Fruit fly (Drosophila melanogaster) whole organism, embryonic: ENCODE measurements around the gene CG42823.

Source experiments
- Atf-2 ChIP-seq: fragments of 200-800 bp; sonication (Bioruptor generic); optimal IDR thresholded peaks from 2 replicates; lab custom pipeline; 2016; ENCODE audit warnings: missing biosample characterization, missing genetic modification characterization
- Atf3 ChIP-seq: fragments of 200-800 bp; sonication (Bioruptor generic); optimal IDR thresholded peaks from 3 replicates; lab custom pipeline; 2016; ENCODE audit warnings: missing biosample characterization, missing genetic modification characterization
- CG11247 ChIP-seq: fragments of 200-800 bp; sonication (Bioruptor generic); IDR thresholded peaks from 2 replicates; pipeline ENCODE4 v1.3.6; 2022; ENCODE audit warnings: missing biosample characterization, missing genetic modification characterization
- CG1529 ChIP-seq: fragments of 200-800 bp; sonication (Bioruptor generic); optimal IDR thresholded peaks from 3 replicates; lab custom pipeline; 2018; ENCODE audit warnings: missing biosample characterization, missing genetic modification characterization
- CG15696 ChIP-seq: fragments of 200-800 bp; sonication (Bioruptor generic); optimal IDR thresholded peaks from 2 replicates; lab custom pipeline; 2019; ENCODE audit warnings: missing biosample characterization, mild to moderate bottlenecking, missing genetic modification characterization, moderate library complexity
- CG1602 ChIP-seq: fragments of 200-800 bp; sonication (Bioruptor generic); optimal IDR thresholded peaks from 3 replicates; lab custom pipeline; 2016; ENCODE audit warnings: missing biosample characterization, missing genetic modification characterization
- CG17802 ChIP-seq: fragments of 200-800 bp; sonication (Bioruptor generic); optimal IDR thresholded peaks from 2 replicates; lab custom pipeline; 2018; ENCODE audit warnings: missing biosample characterization, mild to moderate bottlenecking, missing genetic modification characterization, moderate library complexity
- CG18011 ChIP-seq: fragments of 200-800 bp; sonication (Bioruptor generic); optimal IDR thresholded peaks from 2 replicates; lab custom pipeline; 2017; ENCODE audit warnings: missing biosample characterization, missing genetic modification characterization, mild to moderate bottlenecking, moderate library complexity, missing genotype
- CG2875 ChIP-seq: fragments of 200-800 bp; sonication (Bioruptor generic); optimal IDR thresholded peaks from 2 replicates; lab custom pipeline; 2017; ENCODE audit warnings: missing biosample characterization, mild to moderate bottlenecking, missing genetic modification characterization, missing genetic modification reagents
- CG4328 ChIP-seq: fragments of 200-800 bp; sonication (Bioruptor generic); optimal IDR thresholded peaks from 3 replicates; lab custom pipeline; 2017; ENCODE audit warnings: missing biosample characterization, missing genetic modification reagents, missing genetic modification characterization
- CG4820 ChIP-seq: fragments of 200-800 bp; sonication (Bioruptor generic); optimal IDR thresholded peaks from 3 replicates; lab custom pipeline; 2016; ENCODE audit warnings: missing biosample characterization, missing genetic modification characterization
- CG6254 ChIP-seq: fragments of 200-800 bp; sonication (Bioruptor generic); optimal IDR thresholded peaks from 3 replicates; lab custom pipeline; 2017; ENCODE audit warnings: mild to moderate bottlenecking, missing biosample characterization, missing genetic modification reagents, missing genetic modification characterization
- CG6272 ChIP-seq: fragments of 200-800 bp; sonication (Bioruptor generic); IDR thresholded peaks from 2 replicates; pipeline ENCODE4 v1.3.6; 2022; ENCODE audit warnings: missing biosample characterization, missing genetic modification characterization
- CG6791 ChIP-seq: fragments of 200-800 bp; sonication (Bioruptor generic); IDR thresholded peaks from 3 replicates; pipeline ENCODE4 v1.3.6; 2022; ENCODE audit warnings: missing biosample characterization, missing genetic modification characterization; ENCODE audit not compliant: partially characterized antibody
- CG7987 ChIP-seq: fragments of 200-800 bp; sonication (Bioruptor generic); optimal IDR thresholded peaks from 2 replicates; lab custom pipeline; 2018; ENCODE audit warnings: missing biosample characterization, mild to moderate bottlenecking, missing genetic modification characterization, moderate library complexity
- CG8944 ChIP-seq: fragments of 200-800 bp; sonication (Bioruptor generic); optimal IDR thresholded peaks from 3 replicates; lab custom pipeline; 2016; ENCODE audit warnings: missing biosample characterization, missing genetic modification characterization
- CG9609 ChIP-seq: fragments of 200-800 bp; sonication (Bioruptor generic); optimal IDR thresholded peaks from 3 replicates; lab custom pipeline; 2016; ENCODE audit warnings: missing biosample characterization, missing genetic modification characterization
- Dip3 ChIP-seq: fragments of 200-800 bp; sonication (Bioruptor generic); optimal IDR thresholded peaks from 3 replicates; lab custom pipeline; 2016; ENCODE audit warnings: missing biosample characterization, missing genetic modification characterization
- Dll ChIP-seq: fragments of 200-800 bp; sonication (Bioruptor generic); IDR thresholded peaks from 4 replicates; pipeline ENCODE4 v1.3.6; 2022; ENCODE audit warnings: missing biosample characterization, missing genetic modification characterization; ENCODE audit not compliant: partially characterized antibody
- Fer3 ChIP-seq: fragments of 200-800 bp; sonication (Bioruptor generic); optimal IDR thresholded peaks from 2 replicates; lab custom pipeline; 2018; ENCODE audit warnings: missing biosample characterization, mild to moderate bottlenecking, missing genetic modification characterization, moderate library complexity
- HmgZ ChIP-seq: fragments of 200-800 bp; sonication (Bioruptor generic); optimal IDR thresholded peaks from 2 replicates; lab custom pipeline; 2018; ENCODE audit warnings: missing biosample characterization, mild to moderate bottlenecking, missing genetic modification characterization
- NC2α ChIP-seq: fragments of 200-800 bp; sonication (Bioruptor generic); optimal IDR thresholded peaks from 2 replicates; lab custom pipeline; 2016; ENCODE audit warnings: missing biosample characterization, missing genetic modification characterization
- Oli ChIP-seq: fragments of 200-800 bp; sonication (Bioruptor generic); optimal IDR thresholded peaks from 2 replicates; lab custom pipeline; 2018; ENCODE audit warnings: missing biosample characterization, mild to moderate bottlenecking, missing genetic modification characterization, moderate library complexity
- Ravus ChIP-seq: fragments of 200-800 bp; sonication (Bioruptor generic); IDR thresholded peaks from 2 replicates; pipeline ENCODE4 v1.3.6; 2022; ENCODE audit warnings: missing biosample characterization, missing genetic modification characterization
- Sox102F ChIP-seq: fragments of 200-800 bp; sonication (Bioruptor generic); optimal IDR thresholded peaks from 2 replicates; lab custom pipeline; 2018; ENCODE audit warnings: missing biosample characterization, mild to moderate bottlenecking, missing genetic modification characterization, moderate library complexity
- Tbp ChIP-seq: fragments of >200 bp; optimal IDR thresholded peaks from 2 replicates; lab custom pipeline; 2018; ENCODE audit warnings: missing biosample characterization, missing genetic modification characterization
- Xrp1 ChIP-seq: fragments of 200-800 bp; sonication (Bioruptor generic); IDR thresholded peaks from 2 replicates; pipeline ENCODE4 v1.3.6; 2022; ENCODE audit warnings: missing biosample characterization, missing genetic modification characterization
- abd-A ChIP-seq: fragments of 200-800 bp; sonication (Bioruptor generic); optimal IDR thresholded peaks from 3 replicates; lab custom pipeline; 2019; ENCODE audit warnings: missing biosample characterization, mild to moderate bottlenecking, missing genetic modification characterization, moderate library complexity
- ap ChIP-seq: fragments of 200-800 bp; sonication (Bioruptor generic); IDR thresholded peaks from 2 replicates; pipeline ENCODE4 v1.3.6; 2022; ENCODE audit warnings: missing biosample characterization, missing genetic modification characterization
- ase ChIP-seq: fragments of 200-800 bp; sonication (Bioruptor generic); IDR thresholded peaks from 3 replicates; pipeline ENCODE4 v1.3.6; 2022; ENCODE audit warnings: missing biosample characterization, missing genetic modification characterization
- az2 ChIP-seq: fragments of 200-800 bp; sonication (Bioruptor generic); optimal IDR thresholded peaks from 3 replicates; lab custom pipeline; 2016; ENCODE audit warnings: missing biosample characterization, missing genetic modification characterization
- bbx ChIP-seq: fragments of 200-800 bp; sonication (Bioruptor generic); IDR thresholded peaks from 2 replicates; pipeline ENCODE4 v1.3.6; 2022; ENCODE audit warnings: missing biosample characterization, missing genetic modification characterization; ENCODE audit not compliant: partially characterized antibody
- cg ChIP-seq: fragments of 200-800 bp; sonication (Bioruptor generic); optimal IDR thresholded peaks from 3 replicates; lab custom pipeline; 2019; ENCODE audit warnings: missing biosample characterization, mild to moderate bottlenecking, missing genetic modification characterization, moderate library complexity
- chif ChIP-seq, 2 experiments: fragments of 200-800 bp; sonication (Bioruptor generic); optimal IDR thresholded peaks; 3 replicates each; lab custom pipeline; 2016; ENCODE audit warnings: missing biosample characterization in 2 of 2, missing genetic modification characterization in 2 of 2
- dpn ChIP-seq, 2 experiments: fragments of 200-800 bp; sonication (Bioruptor generic); optimal IDR thresholded peaks; 3 replicates each; lab custom pipeline; 2016; ENCODE audit warnings: missing biosample characterization in 2 of 2, missing genetic modification characterization in 2 of 2
- exex ChIP-seq: fragments of 200-800 bp; sonication (Bioruptor generic); optimal IDR thresholded peaks from 4 replicates; lab custom pipeline; 2018; ENCODE audit warnings: missing biosample characterization, mild to moderate bottlenecking, missing genetic modification characterization, moderate library complexity
- gem ChIP-seq: fragments of 200-800 bp; sonication (Bioruptor generic); optimal IDR thresholded peaks from 2 replicates; lab custom pipeline; 2019; ENCODE audit warnings: missing biosample characterization, mild to moderate bottlenecking, missing genetic modification characterization, moderate library complexity
- ken ChIP-seq: fragments of 200-800 bp; sonication (Bioruptor generic); IDR thresholded peaks from 3 replicates; pipeline ENCODE4 v1.3.6; 2022; ENCODE audit warnings: missing biosample characterization, missing genetic modification characterization
- klu ChIP-seq: fragments of 200-800 bp; sonication (Bioruptor generic); IDR thresholded peaks from 2 replicates; pipeline ENCODE4 v1.3.6; 2022; ENCODE audit warnings: missing biosample characterization, missing genetic modification characterization
- lov ChIP-seq, 2 experiments: fragments of 200-800 bp in 1 of 2; fragments of >200 bp in 1 of 2; sonication (Bioruptor generic) in 1 of 2; IDR thresholded peaks in 1 of 2; optimal IDR thresholded peaks in 1 of 2; 2 replicates in 1 of 2; 3 replicates in 1 of 2; pipeline versions ENCODE4 v1.3.6 to Lab custom; 2017 to 2022; ENCODE audit warnings: missing biosample characterization in 1 of 2, missing genetic modification characterization in 1 of 2
- maf-S ChIP-seq: fragments of 200-800 bp; sonication (Bioruptor generic); optimal IDR thresholded peaks from 2 replicates; lab custom pipeline; 2016; ENCODE audit warnings: missing biosample characterization, missing genetic modification characterization
- pita ChIP-seq: fragments of 200-800 bp; sonication (Bioruptor generic); optimal IDR thresholded peaks from 2 replicates; lab custom pipeline; 2017; ENCODE audit warnings: missing biosample characterization, mild to moderate bottlenecking, missing genetic modification characterization
- rib ChIP-seq: fragments of 200-800 bp; sonication (Bioruptor generic); IDR thresholded peaks from 2 replicates; pipeline ENCODE4 v1.3.6; 2022; ENCODE audit warnings: missing biosample characterization, missing genetic modification characterization
- ro ChIP-seq: fragments of 200-800 bp; sonication (Bioruptor generic); IDR thresholded peaks from 2 replicates; pipeline ENCODE4 v1.3.6; 2022; ENCODE audit warnings: missing biosample characterization, missing genetic modification characterization
- sr ChIP-seq: fragments of 200-800 bp; sonication (Bioruptor generic); IDR thresholded peaks from 3 replicates; pipeline ENCODE4 v1.3.6; 2022; ENCODE audit warnings: missing biosample characterization, missing genetic modification characterization
- ssp ChIP-seq: fragments of 200-800 bp; sonication (Bioruptor generic); IDR thresholded peaks from 2 replicates; pipeline ENCODE4 v1.3.6; 2022; ENCODE audit warnings: missing biosample characterization, missing genetic modification characterization
- trem ChIP-seq: fragments of 200-800 bp; optimal IDR thresholded peaks from 3 replicates; lab custom pipeline; 2019; ENCODE audit warnings: missing biosample characterization, mild to moderate bottlenecking, missing genetic modification characterization, moderate library complexity
- z ChIP-seq: fragments of 200-800 bp; sonication (Bioruptor generic); IDR thresholded peaks from 3 replicates; pipeline ENCODE4 v1.3.6; 2022; ENCODE audit warnings: missing biosample characterization, missing genetic modification characterization
- zen ChIP-seq: fragments of 200-800 bp; sonication (Bioruptor generic); optimal IDR thresholded peaks from 3 replicates; lab custom pipeline; 2018; ENCODE audit warnings: missing biosample characterization, mild to moderate bottlenecking, missing genetic modification characterization, moderate library complexity

CG42823 gene

DNA sequence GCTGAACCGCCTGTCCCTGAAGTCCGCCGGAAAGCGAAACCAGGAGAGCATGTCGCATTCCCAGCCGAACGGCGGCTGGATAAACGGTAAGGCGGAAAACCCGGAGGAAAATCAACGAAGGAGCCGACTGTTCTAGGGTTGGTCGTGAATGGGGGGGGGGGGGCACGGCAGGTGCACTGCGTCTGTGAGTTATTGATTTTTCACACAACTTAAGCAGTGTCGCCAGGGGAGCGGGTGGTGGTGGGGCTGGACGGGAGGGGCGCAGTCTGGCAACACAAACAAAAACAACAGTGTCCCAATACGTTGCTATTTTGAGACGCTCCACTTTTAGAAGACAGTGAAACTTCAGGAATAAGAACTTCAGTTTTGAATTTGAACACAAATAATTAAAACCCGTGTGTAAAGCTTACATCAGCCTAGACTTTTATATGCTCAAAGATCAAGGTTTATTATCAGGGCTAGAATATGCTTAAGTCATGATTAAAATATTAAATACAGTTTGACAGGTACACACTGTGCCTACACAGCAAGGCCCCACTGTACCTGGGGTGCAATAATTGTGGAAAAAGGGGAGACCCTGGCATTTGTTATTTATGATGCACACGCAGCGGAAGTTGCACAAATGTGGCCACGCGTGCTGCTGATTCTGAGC lies 18.6 kb downstream of the CG42823 start (continued):
- TF ChIP-seq Xrp1: peak; percentile 86
- no peak for TF ChIP-seq Dll (GFP tag; lab: Robert Waterston, UW)
- TF ChIP-seq Dip3: peak; percentile 13
- no peak for TF ChIP-seq klu (GFP tag; lab: Robert Waterston, UW)
- peak; percentile 42 for TF ChIP-seq CG15696 (tag; lab: Kevin White, UChicago)
- peak; percentile 65 for TF ChIP-seq CG1529 (GFP tag; lab: Kevin White, UChicago)
- TF ChIP-seq CG1602 (GFP tag; lab: Kevin White, UChicago): peak; percentile 45
- TF ChIP-seq ken (GFP tag; lab: Robert Waterston, UW): peak; percentile 76
- no peak for TF ChIP-seq bbx
- TF ChIP-seq Atf3 (GFP tag; lab: Kevin White, UChicago): no peak
- peak; percentile 67 for TF ChIP-seq ap
- peak; percentile 81 for TF ChIP-seq Sox102F (GFP tag; lab: Kevin White, UChicago)
- TF ChIP-seq chif (GFP tag; optimal IDR thresholded peaks at IDR 0.05; lab: Kevin White, UChicago): peak; percentile 34 to 54
- TF ChIP-seq rib (GFP tag; lab: Robert Waterston, UW): no peak
- TF ChIP-seq CG2875 (GFP tag; lab: Kevin White, UChicago): peak; percentile 71
- TF ChIP-seq az2: peak; percentile 67
- no peak for TF ChIP-seq z
- peak; percentile 35 for TF ChIP-seq zen (tag; lab: Kevin White, UChicago)
- no peak for TF ChIP-seq exex (tag; lab: Kevin White, UChicago)
- peak; percentile 65 for TF ChIP-seq Fer3 (tag; lab: Kevin White, UChicago)
- TF ChIP-seq CG9609 (GFP tag; lab: Kevin White, UChicago): peak; percentile 38
- peak; percentile 83 for TF ChIP-seq gem
- TF ChIP-seq cg (GFP tag; lab: Kevin White, UChicago): no peak
- TF ChIP-seq Oli (tag; lab: Kevin White, UChicago): peak; percentile 75
- TF ChIP-seq abd-A: no peak
- TF ChIP-seq ro (GFP tag; lab: Robert Waterston, UW): no peak
- TF ChIP-seq Tbp: no peak
- peak; percentile 21 for TF ChIP-seq NC2α (GFP tag; lab: Kevin White, UChicago)
- peak; percentile 40; the same call in 1 of the 2 replicates for TF ChIP-seq CG6272
- peak; percentile 48 for TF ChIP-seq CG6254 (GFP tag; lab: Kevin White, UChicago)
- peak; percentile 65 for TF ChIP-seq trem (tag; lab: Kevin White, UChicago)
- TF ChIP-seq pita (GFP tag; lab: Kevin White, UChicago): no peak
- peak; percentile 32 for TF ChIP-seq CG8944 (GFP tag; lab: Kevin White, UChicago)
- peak; percentile 74 for TF ChIP-seq CG4820 (GFP tag; lab: Kevin White, UChicago)
- TF ChIP-seq CG7987 (GFP tag; lab: Kevin White, UChicago): no peak
- TF ChIP-seq Ravus (GFP tag; lab: Robert Waterston, UW): no peak
- TF ChIP-seq CG18011: peak; percentile 13
- TF ChIP-seq Atf-2 (GFP tag; lab: Kevin White, UChicago): no peak
- peak; percentile 6 to 64 for TF ChIP-seq dpn (GFP tag; optimal IDR thresholded peaks at IDR 0.05; lab: Kevin White, UChicago)
- TF ChIP-seq lov (optimal IDR thresholded peaks at IDR 0.05; lab: Kevin White, UChicago): no peak
- no peak for TF ChIP-seq lov (GFP tag; IDR thresholded peaks at IDR 0.05; lab: Robert Waterston, UW)
- peak; percentile 11 for TF ChIP-seq maf-S (GFP tag; lab: Kevin White, UChicago)
- peak; percentile 42 for TF ChIP-seq CG4328
- TF ChIP-seq ssp (GFP tag; lab: Robert Waterston, UW): peak; percentile 48
- TF ChIP-seq CG11247 (GFP tag; lab: Robert Waterston, UW): peak; percentile 56; the same call in 1 of the 2 replicates
- TF ChIP-seq ase (GFP tag; lab: Robert Waterston, UW): 0 out of 3 replicates have a peak, but pooled peaks have one; percentile 45
- no peak for TF ChIP-seq HmgZ (tag; lab: Kevin White, UChicago)
- TF ChIP-seq sr (GFP tag; lab: Robert Waterston, UW): 0 out of 3 replicates have a peak, but pooled peaks have one; percentile 18
- no peak for TF ChIP-seq CG6791
- peak; percentile 51 for TF ChIP-seq CG17802
